Fruit fly (Drosophila melanogaster) whole organism, embryonic: ENCODE results near the gene CG14082.

Experiments used
- ATbp ChIP-seq: fragments of 200-800 bp; sonication (Bioruptor generic); optimal IDR thresholded peaks from 2 replicates; lab custom pipeline; 2017; ENCODE audit warnings: missing biosample characterization, mild to moderate bottlenecking, missing genetic modification characterization, missing genetic modification reagents
- Abd-B ChIP-seq: fragments of 200-800 bp; sonication (Bioruptor generic); optimal IDR thresholded peaks from 2 replicates; lab custom pipeline; 2018; ENCODE audit warnings: missing biosample characterization, mild to moderate bottlenecking, missing genetic modification characterization, moderate library complexity
- Blimp-1 ChIP-seq: fragments of 200-800 bp; sonication (Bioruptor generic); optimal IDR thresholded peaks from 3 replicates; lab custom pipeline; 2018; ENCODE audit warnings: missing biosample characterization, missing genetic modification characterization, mild to moderate bottlenecking, moderate library complexity, missing genetic modification reagents
- CG10979 ChIP-seq: fragments of 200-800 bp; sonication (Bioruptor generic); optimal IDR thresholded peaks from 2 replicates; lab custom pipeline; 2018; ENCODE audit warnings: missing biosample characterization, mild to moderate bottlenecking, missing genetic modification characterization, moderate library complexity
- CG11696 ChIP-seq: fragments of 200-800 bp; sonication (Bioruptor generic); IDR thresholded peaks from 2 replicates; pipeline ENCODE4 v1.3.6; 2022; ENCODE audit warnings: missing biosample characterization, missing genetic modification characterization
- CG1233 ChIP-seq: fragments of 200-800 bp; sonication (Bioruptor generic); optimal IDR thresholded peaks from 4 replicates; lab custom pipeline; 2018; ENCODE audit warnings: missing biosample characterization, mild to moderate bottlenecking, missing genetic modification characterization
- CG13287 ChIP-seq: fragments of 200-800 bp; sonication (Bioruptor generic); IDR thresholded peaks from 2 replicates; pipeline ENCODE4 v1.3.6; 2022; ENCODE audit warnings: missing biosample characterization, missing genetic modification characterization; ENCODE audit not compliant: partially characterized antibody
- CG18599 ChIP-seq: fragments of 200-800 bp; sonication (Bioruptor generic); optimal IDR thresholded peaks from 3 replicates; lab custom pipeline; 2017; ENCODE audit warnings: missing biosample characterization, missing genetic modification characterization, mild to moderate bottlenecking, moderate library complexity, missing genetic modification reagents
- CG2875 ChIP-seq: fragments of 200-800 bp; sonication (Bioruptor generic); optimal IDR thresholded peaks from 2 replicates; lab custom pipeline; 2017; ENCODE audit warnings: missing biosample characterization, mild to moderate bottlenecking, missing genetic modification characterization, missing genetic modification reagents
- CG33213 ChIP-seq: fragments of 200-800 bp; sonication (Bioruptor generic); optimal IDR thresholded peaks from 3 replicates; lab custom pipeline; 2016; ENCODE audit warnings: missing biosample characterization, missing genetic modification characterization
- CG3847 ChIP-seq: fragments of 200-800 bp; sonication (Bioruptor generic); IDR thresholded peaks from 2 replicates; pipeline ENCODE4 v1.3.6; 2022; ENCODE audit warnings: missing biosample characterization, missing genetic modification characterization
- CG4360 ChIP-seq: fragments of 200-800 bp; sonication (Bioruptor generic); IDR thresholded peaks from 2 replicates; pipeline ENCODE4 v1.3.6; 2022; ENCODE audit warnings: missing biosample characterization, missing genetic modification characterization
- CG5245 ChIP-seq: fragments of 200-800 bp; sonication (Bioruptor generic); optimal IDR thresholded peaks from 3 replicates; lab custom pipeline; 2016; ENCODE audit warnings: missing biosample characterization, missing genetic modification characterization
- CG5953 ChIP-seq: fragments of 200-800 bp; sonication (Bioruptor generic); IDR thresholded peaks from 2 replicates; pipeline ENCODE4 v1.3.6; 2022; ENCODE audit warnings: missing biosample characterization, missing genetic modification characterization
- CG7556 ChIP-seq: fragments of 200-800 bp; sonication (Bioruptor generic); optimal IDR thresholded peaks from 2 replicates; lab custom pipeline; 2017; ENCODE audit warnings: missing biosample characterization, mild to moderate bottlenecking, missing genetic modification characterization
- CG8089 ChIP-seq: fragments of 200-800 bp; sonication (Bioruptor generic); optimal IDR thresholded peaks from 3 replicates; lab custom pipeline; 2016; ENCODE audit warnings: missing biosample characterization, missing genetic modification characterization
- Camta ChIP-seq: fragments of 200-800 bp; sonication (Bioruptor generic); optimal IDR thresholded peaks from 2 replicates; lab custom pipeline; 2016; ENCODE audit warnings: missing biosample characterization, missing genetic modification characterization
- CrebB ChIP-seq: fragments of 200-800 bp; sonication (Bioruptor generic); optimal IDR thresholded peaks from 3 replicates; lab custom pipeline; 2018; ENCODE audit warnings: missing biosample characterization, mild to moderate bottlenecking, missing genetic modification characterization
- Dref ChIP-seq: fragments of 200-800 bp; sonication (Bioruptor generic); IDR thresholded peaks from 2 replicates; pipeline ENCODE4 v1.3.6; 2022; ENCODE audit warnings: missing biosample characterization, missing genetic modification characterization
- H15 ChIP-seq: fragments of 200-800 bp; sonication (Bioruptor generic); IDR thresholded peaks from 3 replicates; pipeline ENCODE4 v1.3.6; 2022; ENCODE audit warnings: missing biosample characterization, missing genetic modification characterization
- Hmx ChIP-seq: fragments of 200-800 bp; sonication (Bioruptor generic); optimal IDR thresholded peaks from 2 replicates; lab custom pipeline; 2016; ENCODE audit warnings: missing biosample characterization, missing genetic modification characterization
- Lhr ChIP-seq: fragments of 200-800 bp; sonication (Bioruptor generic); optimal IDR thresholded peaks from 3 replicates; lab custom pipeline; 2017; ENCODE audit warnings: mild to moderate bottlenecking, missing biosample characterization, missing genetic modification reagents, missing genetic modification characterization
- NK7.1 ChIP-seq: fragments of 200-800 bp; sonication (Bioruptor generic); optimal IDR thresholded peaks from 3 replicates; lab custom pipeline; 2016; ENCODE audit warnings: missing biosample characterization, missing genetic modification characterization
- Opbp ChIP-seq: fragments of 200-800 bp; sonication (Bioruptor generic); IDR thresholded peaks from 3 replicates; pipeline ENCODE4 v1.3.6; 2022; ENCODE audit warnings: missing biosample characterization, missing genetic modification characterization; ENCODE audit not compliant: partially characterized antibody
- Optix ChIP-seq: fragments of 200-800 bp; sonication (Bioruptor generic); IDR thresholded peaks from 3 replicates; pipeline ENCODE4 v1.3.6; 2022; ENCODE audit warnings: missing biosample characterization, missing genetic modification characterization
- Rx ChIP-seq: fragments of 200-800 bp; sonication (Bioruptor generic); IDR thresholded peaks from 2 replicates; pipeline ENCODE4 v1.3.6; 2022; ENCODE audit warnings: missing biosample characterization, missing genetic modification characterization
- Sin3A ChIP-seq: fragments of >200 bp; optimal IDR thresholded peaks from 2 replicates; lab custom pipeline; 2018
- Six4 ChIP-seq: fragments of 200-800 bp; sonication (Bioruptor generic); optimal IDR thresholded peaks from 2 replicates; lab custom pipeline; 2016; ENCODE audit warnings: missing biosample characterization, missing genetic modification characterization
- Sox100B ChIP-seq: fragments of 200-800 bp; sonication (Bioruptor generic); optimal IDR thresholded peaks from 3 replicates; lab custom pipeline; 2018; ENCODE audit warnings: missing biosample characterization, mild to moderate bottlenecking, missing genetic modification characterization
- Sry-δ ChIP-seq: fragments of 200-800 bp; sonication (Bioruptor generic); optimal IDR thresholded peaks from 2 replicates; lab custom pipeline; 2016; ENCODE audit warnings: missing biosample characterization, missing genetic modification characterization
- bsh ChIP-seq, 2 experiments: fragments of 200-800 bp; sonication (Bioruptor generic); optimal IDR thresholded peaks; 2 replicates each; lab custom pipeline; 2017 to 2018; ENCODE audit warnings: mild to moderate bottlenecking in 2 of 2, missing biosample characterization in 2 of 2, missing genetic modification characterization in 2 of 2, moderate library complexity in 1 of 2
- caup ChIP-seq: fragments of 200-800 bp; sonication (Bioruptor generic); optimal IDR thresholded peaks from 3 replicates; lab custom pipeline; 2017; ENCODE audit warnings: missing biosample characterization, mild to moderate bottlenecking, missing genetic modification characterization, moderate library complexity; ENCODE audit not compliant: severe bottlenecking
- chn ChIP-seq: fragments of 200-800 bp; sonication (Bioruptor generic); optimal IDR thresholded peaks from 2 replicates; lab custom pipeline; 2016; ENCODE audit warnings: missing biosample characterization, missing genetic modification characterization
- dmrt11E ChIP-seq: fragments of 200-800 bp; sonication (Bioruptor generic); optimal IDR thresholded peaks from 3 replicates; lab custom pipeline; 2018; ENCODE audit warnings: missing biosample characterization, mild to moderate bottlenecking, missing genetic modification characterization, moderate library complexity
- gem ChIP-seq: fragments of 200-800 bp; sonication (Bioruptor generic); optimal IDR thresholded peaks from 2 replicates; lab custom pipeline; 2019; ENCODE audit warnings: missing biosample characterization, mild to moderate bottlenecking, missing genetic modification characterization, moderate library complexity
- grn ChIP-seq: fragments of 200-800 bp; sonication (Bioruptor generic); optimal IDR thresholded peaks from 3 replicates; lab custom pipeline; 2017; ENCODE audit warnings: missing biosample characterization, missing genetic modification characterization
- lmd ChIP-seq: fragments of 200-800 bp; sonication (Bioruptor generic); IDR thresholded peaks from 2 replicates; pipeline ENCODE4 v1.3.6; 2022; ENCODE audit warnings: missing biosample characterization, missing genetic modification characterization
- maf-S ChIP-seq: fragments of 200-800 bp; sonication (Bioruptor generic); optimal IDR thresholded peaks from 2 replicates; lab custom pipeline; 2016; ENCODE audit warnings: missing biosample characterization, missing genetic modification characterization
- mld ChIP-seq: fragments of 200-800 bp; sonication (Bioruptor generic); IDR thresholded peaks from 3 replicates; pipeline ENCODE4 v1.3.6; 2022; ENCODE audit warnings: missing biosample characterization, missing genetic modification characterization; ENCODE audit not compliant: partially characterized antibody
- nerfin-2 ChIP-seq: fragments of 200-800 bp; sonication (Bioruptor generic); IDR thresholded peaks from 2 replicates; pipeline ENCODE4 v1.3.6; 2022; ENCODE audit warnings: missing biosample characterization, missing genetic modification characterization; ENCODE audit not compliant: partially characterized antibody
- nom ChIP-seq: fragments of 200-800 bp; sonication (Bioruptor generic); optimal IDR thresholded peaks from 2 replicates; lab custom pipeline; 2017; ENCODE audit warnings: missing biosample characterization, missing genetic modification characterization, mild to moderate bottlenecking, moderate library complexity, missing genetic modification reagents
- ranshi ChIP-seq: fragments of 200-800 bp; sonication (Bioruptor generic); IDR thresholded peaks from 2 replicates; pipeline ENCODE4 v1.3.6; 2022; ENCODE audit warnings: missing biosample characterization, missing genetic modification characterization
- sens ChIP-seq: fragments of 200-800 bp; sonication (Bioruptor generic); peaks from one replicate; lab custom pipeline; 2016; ENCODE audit warnings: missing biosample characterization, missing genetic modification characterization
- stwl ChIP-seq: fragments of 200-800 bp; sonication (Bioruptor generic); optimal IDR thresholded peaks from 3 replicates; lab custom pipeline; 2018; ENCODE audit warnings: missing biosample characterization, mild to moderate bottlenecking, missing genetic modification characterization, moderate library complexity
- tin ChIP-seq: fragments of 200-800 bp; sonication (Bioruptor generic); optimal IDR thresholded peaks from 3 replicates; lab custom pipeline; 2016; ENCODE audit warnings: missing biosample characterization, missing genetic modification characterization
- unpg ChIP-seq: fragments of 200-800 bp; sonication (Bioruptor generic); optimal IDR thresholded peaks from 3 replicates; lab custom pipeline; 2018; ENCODE audit warnings: missing biosample characterization, mild to moderate bottlenecking, missing genetic modification characterization, moderate library complexity

Gene CG14082

dm6 chr3L:19162586-19163310, 24.0 kb upstream of the CG14082 start (continued):
- TF ChIP-seq Dref (no peak), CG33213 (no peak), Lhr (GFP tag; lab: Kevin White, UChicago) (no peak), CG3847 (GFP tag; lab: Robert Waterston, UW) (no peak), bsh (GFP tag; optimal IDR thresholded peaks at IDR 0.05; lab: Kevin White, UChicago) (peak in 1 of 2 experiments; percentile 77), CG10979 (peak; percentile 90), lmd (GFP tag; lab: Robert Waterston, UW) (peak; percentile 26; the same call in 1 of the 2 replicates), Camta (GFP tag; lab: Kevin White, UChicago) (no peak), Optix (GFP tag; lab: Robert Waterston, UW) (no peak), Abd-B (GFP tag; lab: Kevin White, UChicago) (peak; percentile 45), CG5953 (GFP tag; lab: Robert Waterston, UW) (no peak; the same call in 1 of the 2 replicates), stwl (tag; lab: Kevin White, UChicago) (peak; percentile 14), CG5245 (GFP tag; lab: Kevin White, UChicago) (no peak), Sry-δ (GFP tag; lab: Kevin White, UChicago) (no peak)
- TF ChIP-seq, all 482 proteins: peak for 150

DNA sequence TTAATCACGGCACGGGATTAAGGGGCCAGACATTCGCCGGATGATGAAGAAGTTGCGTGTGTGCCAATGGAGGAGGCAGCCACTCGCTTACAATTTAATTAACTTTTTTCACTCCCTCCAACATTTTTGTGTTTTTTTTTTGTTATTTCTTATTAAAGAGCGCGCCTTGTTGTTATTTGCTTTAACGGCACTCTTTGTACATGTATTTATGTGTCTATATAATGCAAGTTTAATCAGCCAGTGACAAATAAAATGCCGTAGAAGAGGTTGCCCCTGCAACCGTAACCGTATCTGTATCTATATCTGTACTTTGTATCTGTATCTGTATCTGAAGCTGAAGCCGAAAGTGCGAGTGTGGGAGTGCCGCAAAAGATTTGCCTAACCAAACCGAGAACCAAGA, 22.5 kb upstream of the CG14082 start:
- TF ChIP-seq CG18599 (GFP tag; lab: Kevin White, UChicago) (peak; percentile 13), ATbp (peak; percentile 51), CG2875 (GFP tag; lab: Kevin White, UChicago) (peak; percentile 19), CG8089 (GFP tag; lab: Kevin White, UChicago) (no peak), gem (tag; lab: Kevin White, UChicago) (peak; percentile 8), caup (GFP tag; lab: Kevin White, UChicago) (no peak), sens (GFP tag; lab: Kevin White, UChicago) (peak; percentile 76), grn (GFP tag; lab: Kevin White, UChicago) (peak; percentile 25)

dm6 chr3L:19159894-19160293, 21.1 kb upstream of the CG14082 start:
- TF ChIP-seq tin (GFP tag; lab: Kevin White, UChicago) (peak; percentile 49), nerfin-2 (GFP tag; lab: Robert Waterston, UW) (no peak), grn (GFP tag; lab: Kevin White, UChicago) (no peak), Sin3A (lab: Kevin White, UChicago) (no peak), H15 (GFP tag; lab: Robert Waterston, UW) (0 out of 3 replicates have a peak, but pooled peaks have one; percentile 27), CrebB (tag; lab: Kevin White, UChicago) (no peak), CG11696 (0 out of 2 replicates have a peak, but pooled peaks have one; percentile 33), gem (tag; lab: Kevin White, UChicago) (peak; percentile 61), Sox100B (peak; percentile 10), maf-S (GFP tag; lab: Kevin White, UChicago) (no peak), Blimp-1 (GFP tag; lab: Kevin White, UChicago) (peak; percentile 68), CG4360 (no peak), Six4 (GFP tag; lab: Kevin White, UChicago) (peak; percentile 32), nom (GFP tag; lab: Kevin White, UChicago) (peak; percentile 82), chn (peak; percentile 21), Opbp (GFP tag; lab: Robert Waterston, UW) (no peak), CG7556 (no peak), dmrt11E (tag; lab: Kevin White, UChicago) (peak; percentile 78), CG13287 (GFP tag; lab: Robert Waterston, UW) (no peak), mld (no peak), Hmx (GFP tag; lab: Kevin White, UChicago) (no peak), CG1233 (peak; percentile 14), unpg (peak; percentile 42), Rx (no peak; the same call in 1 of the 2 replicates), NK7.1 (no peak), ranshi (GFP tag; lab: Robert Waterston, UW) (peak; percentile 54; the same call in 1 of the 2 replicates)
